Worm (Caenorhabditis elegans) whole organism, young adult: Measurements from ENCODE around the gene col-129.

ENCODE experiments used
- F57C9.4 ChIP-seq: sonication (generic microtip); optimal IDR thresholded peaks from 2 replicates; lab custom pipeline; 2017; ENCODE audit warnings: mild to moderate bottlenecking, missing genetic modification characterization, missing compliant biosample characterization
- attf-3 ChIP-seq: fragments of 200-800 bp; sonication (Bioruptor generic); conservative IDR thresholded peaks from 2 replicates; pipeline ENCODE4 v1.3.6; 2022; ENCODE audit warnings: missing genetic modification reagents, missing genetic modification characterization, missing compliant biosample characterization
- efl-1 ChIP-seq: fragments of 150-350 bp; optimal IDR thresholded peaks from 2 replicates; lab custom pipeline; 2014; ENCODE audit warnings: missing biosample characterization, missing genetic modification reagents, missing genetic modification characterization
- egl-44 ChIP-seq: fragments of 200-800 bp; sonication (Bioruptor generic); IDR thresholded peaks from 2 replicates; pipeline ENCODE4 v1.3.6; 2022; ENCODE audit warnings: missing genetic modification reagents, missing genetic modification characterization, missing compliant biosample characterization
- lsy-27 ChIP-seq: sonication (generic microtip); optimal IDR thresholded peaks from 2 replicates; lab custom pipeline; 2017; ENCODE audit warnings: missing genetic modification characterization, mild to moderate bottlenecking, missing compliant biosample characterization, antibody characterized with exemption, missing genotype, borderline replicate concordance; ENCODE audit not compliant: insufficient read depth
- nfya-2 ChIP-seq: fragments of 200-800 bp; sonication (Bioruptor generic); IDR thresholded peaks from 2 replicates; pipeline ENCODE4 v1.3.6; 2022; ENCODE audit warnings: missing genetic modification reagents, missing genetic modification characterization, missing compliant biosample characterization
- nhr-90 ChIP-seq: sonication (generic microtip); optimal IDR thresholded peaks from 2 replicates; lab custom pipeline; 2016; ENCODE audit warnings: missing genotype, mild to moderate bottlenecking, missing genetic modification characterization, missing compliant biosample characterization
- snpc-4 ChIP-seq, 5 experiments: fragments of 150-350 bp in 1 of 5; sonication (generic microtip) in 4 of 5; optimal IDR thresholded peaks; 2 replicates each; lab custom pipeline; 2014 to 2018; ENCODE audit warnings: missing genetic modification characterization in 5 of 5, missing biosample characterization in 3 of 5, antibody characterized with exemption in 2 of 5, mild to moderate bottlenecking in 2 of 5, missing compliant biosample characterization in 2 of 5, missing genotype in 2 of 5, moderate library complexity in 2 of 5, missing genetic modification reagents in 1 of 5

- TF ChIP-seq attf-3 (no peak), snpc-4 (GFP tag; optimal IDR thresholded peaks at IDR 0.05; lab: Kevin White, UChicago) (no peak), snpc-4 (tag; optimal IDR thresholded peaks at IDR 0.05; lab: Kevin White, UChicago) (no peak), F57C9.4 (no peak), egl-44 (GFP tag; lab: Robert Waterston, UW) (no peak), lsy-27 (tag; lab: Kevin White, UChicago) (no peak), nfya-2 (no peak), efl-1 (GFP tag; lab: Kevin White, UChicago) (no peak), nhr-90 (no peak)
Measured at ce11 chrIV:12145681-12146080, 35.4 kb upstream of the col-129 start, which contains the start of gene B0001.3.
